Worm (Caenorhabditis elegans) whole organism, L1 larva: Measurements from ENCODE around the gene F22B5.5.

Source experiments
- F16B12.6 ChIP-seq: fragments of 150-350 bp; optimal IDR thresholded peaks from 2 replicates; lab custom pipeline; 2014; ENCODE audit warnings: missing biosample characterization, missing genetic modification characterization
- aha-1 ChIP-seq: fragments of 150-350 bp; optimal IDR thresholded peaks from 2 replicates; lab custom pipeline; 2014; ENCODE audit warnings: missing biosample characterization, missing genetic modification characterization
- blmp-1 ChIP-seq: fragments of 150-350 bp; optimal IDR thresholded peaks from 2 replicates; lab custom pipeline; 2014; ENCODE audit warnings: missing biosample characterization, missing genetic modification characterization
- ceh-82 ChIP-seq, 3 experiments: fragments of 150-350 bp in 1 of 3; sonication (generic microtip) in 2 of 3; optimal IDR thresholded peaks; 2 replicates each; lab custom pipeline; 2014 to 2017; ENCODE audit warnings: missing biosample characterization in 3 of 3, missing genetic modification characterization in 3 of 3
- ces-1 ChIP-seq: fragments of 150-350 bp; optimal IDR thresholded peaks from 2 replicates; lab custom pipeline; 2014; ENCODE audit warnings: missing biosample characterization, missing genetic modification reagents, missing genetic modification characterization
- dpl-1 ChIP-seq, 3 experiments: fragments of 150-350 bp in 2 of 3; sonication (generic microtip) in 1 of 3; optimal IDR thresholded peaks; 2 replicates each; lab custom pipeline; 2014 to 2017; ENCODE audit warnings: missing biosample characterization in 3 of 3, missing genetic modification characterization in 3 of 3, missing genetic modification reagents in 3 of 3
- dsc-1 ChIP-seq: sonication (generic microtip); optimal IDR thresholded peaks from 2 replicates; lab custom pipeline; 2016; ENCODE audit warnings: mild to moderate bottlenecking, missing genetic modification characterization, missing compliant biosample characterization
- efl-1 ChIP-seq, 4 experiments: fragments of 150-350 bp; optimal IDR thresholded peaks in 3 of 4; peaks in 1 of 4; 1 replicate in 1 of 4; 2 replicates in 3 of 4; lab custom pipeline; 2014; ENCODE audit warnings: missing biosample characterization in 2 of 4, missing genetic modification characterization in 2 of 4, missing genetic modification reagents in 2 of 4
- egl-13 ChIP-seq: sonication (generic microtip); optimal IDR thresholded peaks from 2 replicates; lab custom pipeline; 2016; ENCODE audit warnings: missing genotype, missing genetic modification reagents, missing genetic modification characterization, missing compliant biosample characterization
- egl-27 ChIP-seq, 2 experiments: fragments of 150-350 bp in 1 of 2; sonication (generic microtip); optimal IDR thresholded peaks; 3 replicates each; lab custom pipeline; 2017 to 2018; ENCODE audit warnings: missing biosample characterization in 2 of 2, missing genetic modification characterization in 2 of 2, missing genetic modification reagents in 2 of 2
- elt-2 ChIP-seq: sonication (generic microtip); optimal IDR thresholded peaks from 2 replicates; lab custom pipeline; 2016; ENCODE audit warnings: missing genetic modification characterization, mild to moderate bottlenecking, inconsistent platforms, missing compliant biosample characterization, missing genetic modification reagents
- elt-3 ChIP-seq, 6 experiments: fragments of 150-350 bp in 1 of 6; sonication (generic microtip); optimal IDR thresholded peaks; 2 replicates each; lab custom pipeline; 2017 to 2018; ENCODE audit warnings: missing biosample characterization in 6 of 6, missing genetic modification characterization in 6 of 6, inconsistent platforms in 1 of 6
- fkh-8 ChIP-seq: sonication (generic microtip); optimal IDR thresholded peaks from 2 replicates; lab custom pipeline; 2016; ENCODE audit warnings: mild to moderate bottlenecking, missing genetic modification characterization, missing compliant biosample characterization
- fos-1 ChIP-seq: fragments of 150-350 bp; optimal IDR thresholded peaks from 2 replicates; lab custom pipeline; 2014; ENCODE audit warnings: missing biosample characterization, missing genetic modification characterization
- grh-1 ChIP-seq: fragments of 200-800 bp; sonication (Bioruptor generic); IDR thresholded peaks from 2 replicates; pipeline ENCODE4 v1.3.6; 2022; ENCODE audit warnings: missing genetic modification reagents, missing genetic modification characterization, missing compliant biosample characterization
- lin-14 ChIP-seq: fragments of 200-800 bp; sonication (Bioruptor generic); optimal IDR thresholded peaks from 2 replicates; lab custom pipeline; 2018; ENCODE audit warnings: mild to moderate bottlenecking, missing genetic modification characterization, moderate library complexity, missing compliant biosample characterization
- lin-35 ChIP-seq, 2 experiments: fragments of 150-350 bp; optimal IDR thresholded peaks; 2 replicates each; lab custom pipeline; 2014; ENCODE audit warnings: missing biosample characterization in 2 of 2, missing genetic modification characterization in 2 of 2, missing genetic modification reagents in 2 of 2
- lin-39 ChIP-seq: fragments of 150-350 bp; optimal IDR thresholded peaks from 2 replicates; lab custom pipeline; 2014; ENCODE audit warnings: missing biosample characterization, missing genetic modification reagents, missing genetic modification characterization
- mab-9 ChIP-seq: fragments of 200-800 bp; sonication (Bioruptor generic); IDR thresholded peaks from 2 replicates; pipeline ENCODE4 v1.3.6; 2022; ENCODE audit warnings: missing genetic modification reagents, missing genetic modification characterization, missing compliant biosample characterization
- mdl-1 ChIP-seq, 2 experiments: fragments of 150-350 bp; optimal IDR thresholded peaks; 2 replicates each; lab custom pipeline; 2014 to 2017; ENCODE audit warnings: missing biosample characterization in 2 of 2, missing genetic modification characterization in 2 of 2, inconsistent platforms in 1 of 2
- mef-2 ChIP-seq: fragments of 150-350 bp; optimal IDR thresholded peaks from 2 replicates; lab custom pipeline; 2014; ENCODE audit warnings: missing biosample characterization, missing genetic modification characterization
- nhr-19 ChIP-seq: fragments of 200-800 bp; sonication (Bioruptor generic); conservative IDR thresholded peaks from 2 replicates; pipeline ENCODE4 v1.3.6; 2022; ENCODE audit warnings: missing genetic modification characterization, missing compliant biosample characterization
- nhr-20 ChIP-seq: sonication (generic microtip); optimal IDR thresholded peaks from 2 replicates; lab custom pipeline; 2016; ENCODE audit warnings: mild to moderate bottlenecking, missing genetic modification characterization, missing compliant biosample characterization
- nhr-71 ChIP-seq: sonication (generic microtip); optimal IDR thresholded peaks from 2 replicates; lab custom pipeline; 2016; ENCODE audit warnings: mild to moderate bottlenecking, missing genetic modification characterization, moderate library complexity, missing compliant biosample characterization
- nhr-85 ChIP-seq: sonication (generic microtip); peaks from one replicate; lab custom pipeline; 2016; ENCODE audit warnings: missing genetic modification characterization, inconsistent platforms, missing compliant biosample characterization
- pax-3 ChIP-seq: fragments of 200-800 bp; sonication (Bioruptor generic); optimal IDR thresholded peaks from 2 replicates; lab custom pipeline; 2018; ENCODE audit warnings: mild to moderate bottlenecking, missing genetic modification characterization, moderate library complexity, missing compliant biosample characterization
- snu-23 ChIP-seq: sonication (generic microtip); optimal IDR thresholded peaks from 2 replicates; lab custom pipeline; 2016; ENCODE audit warnings: missing genetic modification characterization, missing compliant biosample characterization
- sptf-1 ChIP-seq: fragments of 150-350 bp; optimal IDR thresholded peaks from 2 replicates; lab custom pipeline; 2014; ENCODE audit warnings: missing biosample characterization, missing genetic modification characterization
- swsn-7 ChIP-seq: sonication (generic microtip); optimal IDR thresholded peaks from 2 replicates; lab custom pipeline; 2016; ENCODE audit warnings: missing genetic modification characterization, missing compliant biosample characterization
- unc-86 ChIP-seq: sonication (generic microtip); optimal IDR thresholded peaks from 2 replicates; lab custom pipeline; 2016; ENCODE audit warnings: missing genetic modification characterization, missing compliant biosample characterization
- ztf-11 ChIP-seq, 2 experiments: sonication (generic microtip); optimal IDR thresholded peaks; 2 replicates each; lab custom pipeline; 2016 to 2017; ENCODE audit warnings: missing genetic modification characterization in 2 of 2, missing biosample characterization in 1 of 2, missing compliant biosample characterization in 1 of 2
- ztf-4 ChIP-seq: fragments of 150-350 bp; optimal IDR thresholded peaks from 2 replicates; lab custom pipeline; 2014; ENCODE audit warnings: missing biosample characterization, missing genetic modification characterization

F22B5.5 gene

ce11 chrII:8456681-8457389 is 2.4 kb upstream of the F22B5.5 start:
- TF ChIP-seq lin-14 (GFP tag; lab: Kevin White, UChicago) (no peak), efl-1 (optimal IDR thresholded peaks at IDR 0.05; lab: Kevin White, UChicago) (peak; percentile 13 to 27), efl-1 (GFP tag; optimal IDR thresholded peaks at IDR 0.05 in 1 of 2; lab: Kevin White, UChicago) (peak; percentile 28 to 41), F16B12.6 (tag; lab: Kevin White, UChicago) (peak; percentile 60), dpl-1 (GFP tag; optimal IDR thresholded peaks at IDR 0.05; lab: Kevin White, UChicago) (peak in 2 of 3 experiments; percentile 6 to 59), lin-35 (GFP tag; optimal IDR thresholded peaks at IDR 0.05; lab: Kevin White, UChicago) (peak; percentile 13 to 55)

- no peak for TF ChIP-seq lin-35 (GFP tag; optimal IDR thresholded peaks at IDR 0.05; lab: Kevin White, UChicago)
- TF ChIP-seq ztf-11 (tag; optimal IDR thresholded peaks at IDR 0.05; lab: Kevin White, UChicago), result no peak
- TF ChIP-seq pax-3, result no peak
- TF ChIP-seq efl-1 (optimal IDR thresholded peaks at IDR 0.05; lab: Kevin White, UChicago), result no peak
- peak in 1 of 2 experiments; percentile 73 for TF ChIP-seq efl-1 (GFP tag; optimal IDR thresholded peaks at IDR 0.05 in 1 of 2; lab: Kevin White, UChicago)
- TF ChIP-seq egl-13 (tag; lab: Kevin White, UChicago), result no peak
- TF ChIP-seq lin-39 (tag; lab: Kevin White, UChicago), result no peak
- no peak for TF ChIP-seq sptf-1 (tag; lab: Kevin White, UChicago)
- no peak for TF ChIP-seq egl-27 (tag; optimal IDR thresholded peaks at IDR 0.05; lab: Kevin White, UChicago)
Observed at ce11 chrII:8456094-8456493, 1.7 kb upstream of the F22B5.5 start, which contains the start of gene F22B5.6. F22B5.6 (minus strand) TSS chrII:8456194.

- peak; percentile 55 for TF ChIP-seq lin-14 (GFP tag; lab: Kevin White, UChicago)
- peak; percentile 57 for TF ChIP-seq fkh-8
- peak; percentile 31 for TF ChIP-seq aha-1 (tag; lab: Kevin White, UChicago)
- TF ChIP-seq ceh-82 (tag; optimal IDR thresholded peaks at IDR 0.05; lab: Kevin White, UChicago), result no peak
- no peak for TF ChIP-seq blmp-1 (tag; lab: Kevin White, UChicago)
Observed at ce11 chrII:8451425-8451824, 3.0 kb downstream of the F22B5.5 start.

ce11 chrII:8450750-8451149 is 3.7 kb downstream of the F22B5.5 start:
- TF ChIP-seq fos-1 (no peak), ceh-82 (tag; optimal IDR thresholded peaks at IDR 0.05; lab: Kevin White, UChicago) (no peak), snu-23 (peak; percentile 8), nhr-20 (peak; percentile 48), elt-3 (tag; optimal IDR thresholded peaks at IDR 0.05; lab: Kevin White, UChicago) (peak in 2 of 6 experiments; percentile 15 to 70), ces-1 (no peak), mdl-1 (tag; optimal IDR thresholded peaks at IDR 0.05; lab: Kevin White, UChicago) (peak in 1 of 2 experiments; percentile 31), dsc-1 (no peak), blmp-1 (tag; lab: Kevin White, UChicago) (peak; percentile 74), fkh-8 (no peak), mab-9 (GFP tag; lab: Robert Waterston, UW) (no peak), nhr-19 (GFP tag; lab: Robert Waterston, UW) (peak; percentile 40; the same call in 1 of the 2 replicates), nhr-85 (tag; lab: Kevin White, UChicago) (peak; percentile 73), grh-1 (no peak), egl-13 (tag; lab: Kevin White, UChicago) (no peak), lin-14 (GFP tag; lab: Kevin White, UChicago) (peak; percentile 61), nhr-71 (tag; lab: Kevin White, UChicago) (peak; percentile 33), ztf-4 (tag; lab: Kevin White, UChicago) (no peak), unc-86 (tag; lab: Kevin White, UChicago) (no peak), mef-2 (no peak)

ce11 chrII:8449660-8450118 is 4.7 kb downstream of the F22B5.5 start, which contains the start of gene F22B5.4:
F22B5.4 (plus strand) TSS chrII:8449710.
- TF ChIP-seq elt-2 (peak; percentile 11), swsn-7 (tag; lab: Kevin White, UChicago) (no peak), blmp-1 (tag; lab: Kevin White, UChicago) (no peak), lin-35 (GFP tag; optimal IDR thresholded peaks at IDR 0.05; lab: Kevin White, UChicago) (peak in 1 of 2 experiments; percentile 26), nhr-20 (peak; percentile 43), mef-2 (no peak)
